Worm (Caenorhabditis elegans) whole organism, midembryonic: ENCODE results near the gene K08F9.4.

Experiments used
- T22C8.4 ChIP-seq: fragments of 200-800 bp; sonication (Bioruptor generic); IDR thresholded peaks from 2 replicates; pipeline ENCODE4 v1.3.6; 2022; ENCODE audit warnings: missing genetic modification characterization, missing compliant biosample characterization
- cog-1 ChIP-seq: sonication (generic microtip); optimal IDR thresholded peaks from 2 replicates; lab custom pipeline; 2016; ENCODE audit warnings: missing genetic modification characterization, missing compliant biosample characterization
- flt-1 ChIP-seq: fragments of 200-800 bp; sonication (Bioruptor generic); IDR thresholded peaks from 2 replicates; pipeline ENCODE4 v1.3.6; 2022; ENCODE audit warnings: missing genetic modification characterization, missing compliant biosample characterization
- klf-2 ChIP-seq: fragments of 200-800 bp; sonication (Bioruptor generic); conservative IDR thresholded peaks from 2 replicates; pipeline ENCODE4 v1.3.6; 2022; ENCODE audit warnings: missing genetic modification reagents, missing genetic modification characterization, missing compliant biosample characterization
- med-1 ChIP-seq: sonication (generic microtip); optimal IDR thresholded peaks from 2 replicates; lab custom pipeline; 2017; ENCODE audit warnings: missing genetic modification characterization, mild to moderate bottlenecking, missing compliant biosample characterization, antibody characterized with exemption, missing genetic modification reagents; ENCODE audit not compliant: insufficient read depth
- ref-1 ChIP-seq: fragments of 200-800 bp; sonication (Bioruptor generic); conservative IDR thresholded peaks from 2 replicates; pipeline ENCODE4 v1.3.6; 2022; ENCODE audit warnings: missing genetic modification reagents, missing genetic modification characterization, missing compliant biosample characterization
- tab-1 ChIP-seq: fragments of 200-800 bp; sonication (Bioruptor generic); IDR thresholded peaks from 2 replicates; pipeline ENCODE4 v1.3.6; 2022; ENCODE audit warnings: missing genetic modification characterization, missing compliant biosample characterization
- ztf-23 ChIP-seq: fragments of 200-800 bp; sonication (Bioruptor generic); IDR thresholded peaks from 2 replicates; pipeline ENCODE4 v1.3.6; 2022; ENCODE audit warnings: missing genetic modification reagents, missing genetic modification characterization, missing compliant biosample characterization
- ztf-29 ChIP-seq: fragments of 200-800 bp; sonication (Bioruptor generic); IDR thresholded peaks from 2 replicates; pipeline ENCODE4 v1.3.6; 2022; ENCODE audit warnings: missing genetic modification reagents, missing genetic modification characterization, missing compliant biosample characterization

The K08F9.4 gene

ce11 chrV:15181899-15182298 lies 38.1 kb downstream of the K08F9.4 start:
- TF ChIP-seq klf-2 (GFP tag; lab: Robert Waterston, UW) (no peak), tab-1 (GFP tag; lab: Robert Waterston, UW) (no peak), ref-1 (GFP tag; lab: Robert Waterston, UW) (no peak), T22C8.4 (GFP tag; lab: Robert Waterston, UW) (no peak), med-1 (no peak), ztf-29 (no peak), cog-1 (tag; lab: Kevin White, UChicago) (no peak), flt-1 (GFP tag; lab: Robert Waterston, UW) (no peak), ztf-23 (GFP tag; lab: Robert Waterston, UW) (no peak)

DNA sequence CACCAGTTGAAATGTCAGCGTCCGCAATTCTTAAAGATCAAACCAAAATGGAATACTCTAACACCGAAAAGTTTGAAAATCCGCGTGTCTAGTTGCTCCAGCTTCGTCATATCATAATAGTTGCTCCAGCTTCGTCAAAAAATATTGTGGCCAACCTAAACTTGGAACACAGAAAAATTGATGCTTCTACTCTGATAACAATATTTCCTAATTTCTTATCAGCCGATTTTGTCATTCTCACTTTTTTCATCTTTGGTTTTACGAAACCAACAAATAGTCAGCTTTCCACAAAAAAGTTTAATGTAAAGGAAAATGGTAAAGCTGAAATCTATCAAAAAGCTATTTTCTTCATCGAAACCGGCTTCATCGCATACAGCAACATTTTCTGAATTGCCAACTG lies 38.6 kb downstream of the K08F9.4 start, which contains the start of gene fbxa-84:
Gene fbxa-84 (plus strand): TSS at position 34 of the 400 bp plus-strand sequence.
- TF ChIP-seq T22C8.4 (GFP tag; lab: Robert Waterston, UW) (no peak), tab-1 (GFP tag; lab: Robert Waterston, UW) (no peak), flt-1 (GFP tag; lab: Robert Waterston, UW) (no peak), ztf-23 (GFP tag; lab: Robert Waterston, UW) (no peak), cog-1 (tag; lab: Kevin White, UChicago) (no peak), ztf-29 (no peak), klf-2 (GFP tag; lab: Robert Waterston, UW) (no peak), ref-1 (GFP tag; lab: Robert Waterston, UW) (no peak), med-1 (no peak)

DNA sequence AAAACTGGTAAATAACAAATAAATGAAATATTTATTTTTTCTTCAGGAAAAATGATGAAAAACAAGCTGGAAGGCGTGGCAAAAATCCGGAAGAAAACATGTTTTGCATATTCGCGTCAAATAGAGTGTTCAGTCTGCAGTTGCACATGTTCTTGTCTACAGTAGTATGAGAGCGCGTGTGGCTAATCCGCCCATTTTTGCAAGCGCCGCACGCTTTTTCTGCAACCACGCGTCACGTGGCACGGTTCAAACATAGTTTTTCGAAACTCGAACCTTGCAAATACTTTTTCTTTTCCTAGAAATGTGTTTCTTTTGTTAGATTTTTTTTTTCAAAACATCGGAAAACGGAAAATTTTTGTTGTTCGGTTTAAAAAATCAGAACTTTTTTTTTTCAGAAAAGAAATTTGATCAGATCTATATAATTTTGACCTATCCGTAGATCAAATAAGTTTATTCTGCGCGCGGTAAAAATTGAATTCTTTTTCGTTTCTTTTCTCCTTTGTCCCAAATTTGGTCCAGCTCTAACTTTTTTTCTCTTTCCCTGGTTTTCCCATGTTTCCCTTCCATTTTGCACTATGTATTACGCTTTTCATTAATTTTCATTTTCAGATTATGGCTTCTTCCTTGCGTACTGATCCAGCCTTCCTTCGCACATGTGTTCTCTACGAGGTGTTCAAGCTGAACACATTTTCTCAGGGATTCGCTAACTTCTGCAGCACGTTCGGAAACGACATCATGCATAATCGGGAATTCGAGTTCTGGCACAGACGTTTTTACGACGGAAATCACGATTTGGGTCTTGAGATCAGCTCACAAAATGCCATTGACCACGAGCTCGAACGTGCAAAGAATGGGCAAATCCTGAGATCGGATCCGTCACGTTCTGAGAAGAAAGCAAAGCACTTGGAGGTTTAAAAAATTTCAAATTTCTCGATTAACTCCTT lies 40.5 kb downstream of the K08F9.4 start, which contains the start of gene Y75B12B.1:
Gene Y75B12B.1 (plus strand): TSS at position 603 of the 944 bp plus-strand sequence.
- TF ChIP-seq cog-1 (tag; lab: Kevin White, UChicago) (no peak), med-1 (no peak)

- TF ChIP-seq klf-2 (GFP tag; lab: Robert Waterston, UW): no peak
- TF ChIP-seq flt-1 (GFP tag; lab: Robert Waterston, UW): no peak
- no peak for TF ChIP-seq tab-1 (GFP tag; lab: Robert Waterston, UW)
- TF ChIP-seq cog-1 (tag; lab: Kevin White, UChicago): no peak
- TF ChIP-seq ztf-23 (GFP tag; lab: Robert Waterston, UW): no peak
- no peak for TF ChIP-seq ztf-29
- no peak for TF ChIP-seq ref-1 (GFP tag; lab: Robert Waterston, UW)
- no peak for TF ChIP-seq T22C8.4 (GFP tag; lab: Robert Waterston, UW)
- TF ChIP-seq med-1: no peak
Measured at ce11 chrV:15186259-15186927, 42.6 kb downstream of the K08F9.4 start, which contains the start of gene Y75B12B.3. Y75B12B.3 (minus strand) TSS chrV:15186279.

- TF ChIP-seq flt-1 (GFP tag; lab: Robert Waterston, UW) (peak; percentile 24; the same call in 1 of the 2 replicates), klf-2 (GFP tag; lab: Robert Waterston, UW) (no peak)
Measured at ce11 chrV:15187083-15188057, 43.6 kb downstream of the K08F9.4 start, which contains the start of the genes cyn-7 and bath-36. cyn-7 (minus strand) TSS chrV:15187378. bath-36 (plus strand) TSS chrV:15187888.

ce11 chrV:15189567-15189966 lies 45.7 kb downstream of the K08F9.4 start, which contains the start of gene cyn-3:
cyn-3 (plus strand) TSS chrV:15189927.
- TF ChIP-seq med-1: no peak

- TF ChIP-seq klf-2 (GFP tag; lab: Robert Waterston, UW) (peak; percentile 80), med-1 (peak; percentile 51), flt-1 (GFP tag; lab: Robert Waterston, UW) (peak; percentile 96), ref-1 (GFP tag; lab: Robert Waterston, UW) (peak; percentile 78), T22C8.4 (GFP tag; lab: Robert Waterston, UW) (peak; percentile 89), ztf-23 (GFP tag; lab: Robert Waterston, UW) (peak; percentile 88), cog-1 (tag; lab: Kevin White, UChicago) (peak; percentile 76), ztf-29 (peak; percentile 86), tab-1 (GFP tag; lab: Robert Waterston, UW) (peak; percentile 95)
Measured at ce11 chrV:15190903-15191302, 47.1 kb downstream of the K08F9.4 start, which contains the start of gene Y75B12B.11. Y75B12B.11 (plus strand) TSS chrV:15191296.

ce11 chrV:15191971-15192370 lies 48.2 kb downstream of the K08F9.4 start:
- TF ChIP-seq klf-2 (GFP tag; lab: Robert Waterston, UW) (no peak), tab-1 (GFP tag; lab: Robert Waterston, UW) (no peak), T22C8.4 (GFP tag; lab: Robert Waterston, UW) (no peak), cog-1 (tag; lab: Kevin White, UChicago) (no peak), ref-1 (GFP tag; lab: Robert Waterston, UW) (no peak), flt-1 (GFP tag; lab: Robert Waterston, UW) (no peak), ztf-29 (no peak), med-1 (no peak), ztf-23 (GFP tag; lab: Robert Waterston, UW) (no peak)
